Worm (Caenorhabditis elegans) whole organism, late embryonic: ENCODE measurements around the gene M163.8.

Source experiments
- nhr-11 ChIP-seq: fragments of 150-350 bp; optimal IDR thresholded peaks from 2 replicates; lab custom pipeline; 2014; ENCODE audit warnings: missing biosample characterization, missing genetic modification characterization
- pqm-1 ChIP-seq: sonication (generic microtip); optimal IDR thresholded peaks from 2 replicates; lab custom pipeline; 2016; ENCODE audit warnings: missing genetic modification characterization, missing compliant biosample characterization

DNA sequence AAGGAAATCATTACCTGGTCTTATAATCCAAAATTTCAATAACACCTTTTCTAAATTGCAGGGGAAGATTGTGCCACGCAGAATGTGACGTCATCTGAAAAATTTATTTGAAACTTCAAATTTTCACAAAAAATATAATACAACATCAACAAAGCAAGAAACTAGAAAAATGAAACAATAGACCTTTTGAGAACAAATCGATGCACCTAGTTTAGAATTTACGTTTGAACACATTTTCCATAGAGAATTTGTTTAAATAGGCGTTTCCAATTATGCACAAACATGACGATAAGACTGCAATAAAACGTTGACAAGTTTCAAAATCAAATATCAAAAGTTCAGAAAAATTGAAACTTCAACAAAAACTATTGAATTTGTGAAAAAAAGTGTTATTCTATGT is 27.9 kb downstream of the M163.8 start, which contains the start of gene fbxa-141:
- TF ChIP-seq nhr-11 (tag; lab: Kevin White, UChicago) (no peak), pqm-1 (tag; lab: Kevin White, UChicago) (no peak)
